Fruit fly (Drosophila melanogaster) whole organism, prepupa: ENCODE results near the gene bai.

Source experiments
- Blimp-1 ChIP-seq: fragments of 200-800 bp; sonication (Bioruptor generic); optimal IDR thresholded peaks from 3 replicates; lab custom pipeline; 2017; ENCODE audit warnings: missing biosample characterization, missing genetic modification characterization, mild to moderate bottlenecking, moderate library complexity, missing genetic modification reagents
- CG10631 ChIP-seq: fragments of 200-800 bp; sonication (Bioruptor generic); optimal IDR thresholded peaks from 2 replicates; lab custom pipeline; 2016; ENCODE audit warnings: missing biosample characterization, missing genetic modification characterization
- CG10669 ChIP-seq: fragments of 200-800 bp; sonication (Bioruptor generic); optimal IDR thresholded peaks from 3 replicates; lab custom pipeline; 2018; ENCODE audit warnings: missing biosample characterization, mild to moderate bottlenecking, missing genetic modification characterization, moderate library complexity
- CG11902 ChIP-seq: fragments of 200-800 bp; sonication (Bioruptor generic); optimal IDR thresholded peaks from 3 replicates; lab custom pipeline; 2016; ENCODE audit warnings: missing biosample characterization, missing genetic modification characterization
- CG1621 ChIP-seq: fragments of 200-800 bp; sonication (Bioruptor generic); optimal IDR thresholded peaks from 3 replicates; lab custom pipeline; 2018; ENCODE audit warnings: missing biosample characterization, mild to moderate bottlenecking, missing genetic modification characterization
- CG31627 ChIP-seq: fragments of 200-800 bp; sonication (Bioruptor generic); optimal IDR thresholded peaks from 3 replicates; lab custom pipeline; 2016; ENCODE audit warnings: missing biosample characterization, missing genetic modification characterization
- CG32006 ChIP-seq: fragments of 200-800 bp; sonication (Bioruptor generic); optimal IDR thresholded peaks from 3 replicates; lab custom pipeline; 2017; ENCODE audit warnings: missing biosample characterization, mild to moderate bottlenecking, missing genetic modification characterization
- CG34406 ChIP-seq: fragments of 200-800 bp; sonication (Bioruptor generic); optimal IDR thresholded peaks from 3 replicates; lab custom pipeline; 2016; ENCODE audit warnings: missing biosample characterization, missing genetic modification characterization
- CG3919 ChIP-seq: fragments of 200-800 bp; sonication (Bioruptor generic); optimal IDR thresholded peaks from 3 replicates; lab custom pipeline; 2016; ENCODE audit warnings: missing biosample characterization, missing genetic modification characterization
- CG6276 ChIP-seq: fragments of 200-800 bp; sonication (Bioruptor generic); optimal IDR thresholded peaks from 2 replicates; lab custom pipeline; 2017; ENCODE audit warnings: missing biosample characterization, mild to moderate bottlenecking, missing genetic modification characterization
- CG6792 ChIP-seq: fragments of 200-800 bp; sonication (Bioruptor generic); optimal IDR thresholded peaks from 3 replicates; lab custom pipeline; 2016; ENCODE audit warnings: missing biosample characterization, missing genetic modification characterization
- CG6854 ChIP-seq: fragments of 200-800 bp; sonication (Bioruptor generic); optimal IDR thresholded peaks from 2 replicates; lab custom pipeline; 2017; ENCODE audit warnings: missing biosample characterization, mild to moderate bottlenecking, missing genetic modification characterization
- CG7368 ChIP-seq: fragments of 200-800 bp; sonication (Bioruptor generic); optimal IDR thresholded peaks from 3 replicates; lab custom pipeline; 2016; ENCODE audit warnings: missing biosample characterization, missing genetic modification characterization
- CG8119 ChIP-seq: fragments of 200-800 bp; sonication (Bioruptor generic); IDR thresholded peaks from 3 replicates; pipeline ENCODE4 v1.3.6; 2022; ENCODE audit warnings: missing biosample characterization, missing genetic modification characterization
- Eip75B ChIP-seq: fragments of 200-800 bp; sonication (Bioruptor generic); optimal IDR thresholded peaks from 3 replicates; lab custom pipeline; 2016; ENCODE audit warnings: missing biosample characterization, missing genetic modification characterization
- Eip78C ChIP-seq: fragments of 200-800 bp; sonication (Bioruptor generic); peaks from one replicate; lab custom pipeline; 2016; ENCODE audit warnings: missing biosample characterization, missing genetic modification characterization
- Eip93F ChIP-seq: fragments of 200-800 bp; sonication (Bioruptor generic); optimal IDR thresholded peaks from 2 replicates; lab custom pipeline; 2016; ENCODE audit warnings: missing biosample characterization, mild to moderate bottlenecking, missing genetic modification characterization
- Ets96B ChIP-seq: fragments of 200-800 bp; optimal IDR thresholded peaks from 2 replicates; lab custom pipeline; 2019; ENCODE audit warnings: missing biosample characterization, mild to moderate bottlenecking, missing genetic modification characterization, moderate library complexity
- Gug ChIP-seq: fragments of 200-800 bp; sonication (Bioruptor generic); IDR thresholded peaks from 2 replicates; pipeline ENCODE4 v1.3.6; 2022; ENCODE audit warnings: missing biosample characterization, missing genetic modification characterization
- Hr4 ChIP-seq: fragments of 200-800 bp; sonication (Bioruptor generic); optimal IDR thresholded peaks from 3 replicates; lab custom pipeline; 2016; ENCODE audit warnings: missing biosample characterization, missing genetic modification characterization
- Lpt ChIP-seq: fragments of 200-800 bp; sonication (Bioruptor generic); optimal IDR thresholded peaks from 3 replicates; lab custom pipeline; 2016; ENCODE audit warnings: missing biosample characterization, missing genetic modification characterization
- Met ChIP-seq: fragments of 200-800 bp; sonication (Bioruptor generic); optimal IDR thresholded peaks from 3 replicates; lab custom pipeline; 2016; ENCODE audit warnings: missing biosample characterization, missing genetic modification characterization
- Sox102F ChIP-seq: fragments of 200-800 bp; sonication (Bioruptor generic); optimal IDR thresholded peaks from 2 replicates; lab custom pipeline; 2016; ENCODE audit warnings: missing biosample characterization, mild to moderate bottlenecking, missing genetic modification characterization
- Sox14 ChIP-seq: fragments of 200-800 bp; sonication (Bioruptor generic); optimal IDR thresholded peaks from 3 replicates; lab custom pipeline; 2016; ENCODE audit warnings: missing biosample characterization, missing genetic modification characterization
- Sox15 ChIP-seq: fragments of 200-800 bp; sonication (Bioruptor generic); optimal IDR thresholded peaks from 3 replicates; lab custom pipeline; 2016; ENCODE audit warnings: missing biosample characterization, missing genetic modification characterization
- achi ChIP-seq: fragments of 200-800 bp; sonication (Bioruptor generic); optimal IDR thresholded peaks from 3 replicates; lab custom pipeline; 2016; ENCODE audit warnings: missing biosample characterization, missing genetic modification characterization
- cyc ChIP-seq: fragments of 200-800 bp; sonication (Bioruptor generic); optimal IDR thresholded peaks from 3 replicates; lab custom pipeline; 2016; ENCODE audit warnings: missing biosample characterization, missing genetic modification characterization
- dac ChIP-seq: fragments of 200-800 bp; sonication (Bioruptor generic); optimal IDR thresholded peaks from 2 replicates; lab custom pipeline; 2017; ENCODE audit warnings: missing biosample characterization, mild to moderate bottlenecking, missing genetic modification characterization
- dsx ChIP-seq: fragments of 200-800 bp; optimal IDR thresholded peaks from 3 replicates; lab custom pipeline; 2019; ENCODE audit warnings: missing biosample characterization, mild to moderate bottlenecking, missing genetic modification characterization, moderate library complexity; ENCODE audit not compliant: poor library complexity, severe bottlenecking
- eg ChIP-seq: fragments of 200-800 bp; sonication (Bioruptor generic); IDR thresholded peaks from 3 replicates; pipeline ENCODE4 v1.3.6; 2022; ENCODE audit warnings: missing biosample characterization, missing genetic modification characterization
- esn ChIP-seq: fragments of 200-800 bp; sonication (Bioruptor generic); optimal IDR thresholded peaks from 2 replicates; lab custom pipeline; 2016; ENCODE audit warnings: missing biosample characterization, mild to moderate bottlenecking, missing genetic modification characterization, moderate library complexity
- fd59A ChIP-seq: fragments of 200-800 bp; sonication (Bioruptor generic); optimal IDR thresholded peaks from 2 replicates; lab custom pipeline; 2017; ENCODE audit warnings: missing biosample characterization, mild to moderate bottlenecking, missing genetic modification characterization, missing genetic modification reagents
- fd85E ChIP-seq: fragments of 200-800 bp; sonication (Bioruptor generic); optimal IDR thresholded peaks from 3 replicates; lab custom pipeline; 2016; ENCODE audit warnings: missing biosample characterization, missing genetic modification characterization
- fkh ChIP-seq: fragments of 200-800 bp; sonication (Bioruptor generic); optimal IDR thresholded peaks from 3 replicates; lab custom pipeline; 2017; ENCODE audit warnings: missing biosample characterization, mild to moderate bottlenecking, missing genetic modification characterization, moderate library complexity
- lz ChIP-seq: fragments of 200-800 bp; sonication (Bioruptor generic); optimal IDR thresholded peaks from 3 replicates; lab custom pipeline; 2016; ENCODE audit warnings: missing biosample characterization, missing genetic modification characterization
- net ChIP-seq: fragments of 200-800 bp; sonication (Bioruptor generic); optimal IDR thresholded peaks from 3 replicates; lab custom pipeline; 2016; ENCODE audit warnings: missing biosample characterization, missing genetic modification characterization
- salr ChIP-seq, 2 experiments: fragments of 200-800 bp; sonication (Bioruptor generic); optimal IDR thresholded peaks; 3 replicates each; lab custom pipeline; 2016 to 2018; ENCODE audit warnings: missing biosample characterization in 2 of 2, missing genetic modification characterization in 2 of 2, mild to moderate bottlenecking in 1 of 2
- spab ChIP-seq: fragments of 200-800 bp; sonication (Bioruptor generic); optimal IDR thresholded peaks from 2 replicates; lab custom pipeline; 2017; ENCODE audit warnings: missing biosample characterization, mild to moderate bottlenecking, missing genetic modification characterization, missing genetic modification reagents
- ss ChIP-seq, 2 experiments: fragments of 200-800 bp; sonication (Bioruptor generic); optimal IDR thresholded peaks; 2 replicates in 1 of 2; 3 replicates in 1 of 2; lab custom pipeline; 2017 to 2018; ENCODE audit warnings: mild to moderate bottlenecking in 2 of 2, missing biosample characterization in 2 of 2, missing genetic modification characterization in 2 of 2, moderate library complexity in 1 of 2
- vri ChIP-seq: fragments of 200-800 bp; sonication (Bioruptor generic); optimal IDR thresholded peaks from 3 replicates; lab custom pipeline; 2016; ENCODE audit warnings: missing biosample characterization, mild to moderate bottlenecking, missing genetic modification characterization

Gene bai

DNA sequence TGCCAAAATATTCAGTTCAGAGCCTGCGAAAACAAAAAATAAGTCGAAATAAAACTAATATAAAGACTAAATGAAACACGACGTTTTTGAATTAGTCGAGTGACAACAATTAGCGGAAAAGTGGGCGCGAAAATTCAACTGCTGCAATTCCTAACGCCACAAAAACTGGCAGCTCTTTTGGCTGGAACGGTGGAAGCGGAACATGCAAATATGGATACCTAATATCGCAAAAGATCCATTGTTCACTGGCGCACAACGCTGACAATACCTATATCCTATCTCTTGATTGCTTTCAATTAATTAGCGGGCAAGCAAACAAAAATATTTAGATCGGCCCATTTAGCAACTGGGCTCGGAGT, 10.2 kb downstream of the bai start, which contains the start of gene CG11791:
Gene CG11791, plus strand, starts transcription at position 234 of the 359 bp plus-strand sequence.
- TF ChIP-seq dsx (GFP tag; lab: Kevin White, UChicago) (no peak), CG8119 (GFP tag; lab: Robert Waterston, UW) (no peak), CG31627 (GFP tag; lab: Kevin White, UChicago) (no peak), CG6792 (no peak), CG3919 (GFP tag; lab: Kevin White, UChicago) (no peak), dac (GFP tag; lab: Kevin White, UChicago) (no peak), salr (GFP tag; optimal IDR thresholded peaks at IDR 0.05; lab: Kevin White, UChicago) (no peak), CG7368 (GFP tag; lab: Kevin White, UChicago) (no peak), CG11902 (GFP tag; lab: Kevin White, UChicago) (no peak), Gug (GFP tag; lab: Robert Waterston, UW) (no peak), cyc (GFP tag; lab: Kevin White, UChicago) (no peak), Sox15 (GFP tag; lab: Kevin White, UChicago) (no peak), Ets96B (tag; lab: Kevin White, UChicago) (no peak), Sox102F (GFP tag; lab: Kevin White, UChicago) (no peak), esn (GFP tag; lab: Kevin White, UChicago) (no peak)
- TF ChIP-seq, all 60 proteins: peak for 0

DNA sequence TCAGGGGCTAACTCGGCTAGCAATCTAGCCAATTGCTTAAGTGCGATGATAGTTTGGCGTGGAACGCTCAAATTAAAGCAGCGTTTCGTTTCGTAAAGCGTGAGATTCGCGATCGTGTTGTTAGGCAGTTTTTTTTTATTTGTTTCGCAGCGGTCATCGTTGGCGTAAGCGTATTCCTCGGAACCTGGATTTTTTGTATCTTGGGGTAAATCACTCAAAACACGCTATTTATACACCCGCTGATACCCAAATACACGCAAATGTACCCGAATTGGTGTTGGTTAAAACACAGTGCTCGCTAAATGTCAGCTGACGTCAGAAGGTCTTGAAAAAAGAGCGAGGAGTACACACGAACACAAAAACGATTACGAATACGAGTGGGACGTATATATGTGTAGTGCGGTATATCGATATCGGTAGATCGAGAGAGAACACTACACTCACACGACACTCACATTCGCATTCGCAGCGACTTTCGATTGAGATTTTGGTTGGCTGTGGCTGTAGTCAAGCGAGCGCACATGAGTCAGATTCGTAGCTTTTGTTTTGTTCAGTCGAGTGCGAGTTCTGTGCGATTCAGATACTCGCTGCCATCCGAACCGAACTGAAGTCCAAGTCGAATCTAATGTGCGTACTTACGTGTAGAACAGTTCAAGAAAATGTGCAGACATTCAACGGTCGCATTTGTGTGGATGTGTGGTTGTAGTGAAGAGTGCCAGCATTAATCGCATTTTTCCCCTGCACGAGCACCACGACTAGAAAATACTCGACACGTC, 10.8 kb downstream of the bai start:
- TF ChIP-seq CG34406 (GFP tag; lab: Kevin White, UChicago) (no peak), Met (GFP tag; lab: Kevin White, UChicago) (peak; percentile 31), CG8119 (GFP tag; lab: Robert Waterston, UW) (no peak), eg (GFP tag; lab: Robert Waterston, UW) (no peak), CG6276 (GFP tag; lab: Kevin White, UChicago) (peak; percentile 35), spab (peak; percentile 34), Sox14 (GFP tag; lab: Kevin White, UChicago) (peak; percentile 47), CG6854 (GFP tag; lab: Kevin White, UChicago) (peak; percentile 66), Sox102F (GFP tag; lab: Kevin White, UChicago) (peak; percentile 37), Eip78C (GFP tag; lab: Kevin White, UChicago) (peak; percentile 89), Eip93F (GFP tag; lab: Kevin White, UChicago) (peak; percentile 80), Blimp-1 (GFP tag; lab: Kevin White, UChicago) (peak; percentile 54), ss (GFP tag; optimal IDR thresholded peaks at IDR 0.05; lab: Kevin White, UChicago) (peak; percentile 71 to 75), lz (no peak), CG10669 (GFP tag; lab: Kevin White, UChicago) (no peak), CG7368 (GFP tag; lab: Kevin White, UChicago) (peak; percentile 5), net (GFP tag; lab: Kevin White, UChicago) (no peak), CG32006 (no peak), dsx (GFP tag; lab: Kevin White, UChicago) (peak; percentile 8), fkh (GFP tag; lab: Kevin White, UChicago) (peak; percentile 35), fd85E (peak; percentile 79), Lpt (GFP tag; lab: Kevin White, UChicago) (peak; percentile 69), CG3919 (GFP tag; lab: Kevin White, UChicago) (peak; percentile 31), vri (GFP tag; lab: Kevin White, UChicago) (peak; percentile 77), CG6792 (no peak), CG1621 (peak; percentile 42), Eip75B (GFP tag; lab: Kevin White, UChicago) (peak; percentile 16), Ets96B (tag; lab: Kevin White, UChicago) (peak; percentile 14), achi (no peak), Hr4 (GFP tag; lab: Kevin White, UChicago) (no peak), fd59A (GFP tag; lab: Kevin White, UChicago) (no peak), CG10631 (GFP tag; lab: Kevin White, UChicago) (no peak), esn (GFP tag; lab: Kevin White, UChicago) (peak; percentile 42), dac (GFP tag; lab: Kevin White, UChicago) (no peak)
